Fruit fly (Drosophila melanogaster): Measurements from ENCODE around the gene Usp30.

Usp30 gene

DNA sequence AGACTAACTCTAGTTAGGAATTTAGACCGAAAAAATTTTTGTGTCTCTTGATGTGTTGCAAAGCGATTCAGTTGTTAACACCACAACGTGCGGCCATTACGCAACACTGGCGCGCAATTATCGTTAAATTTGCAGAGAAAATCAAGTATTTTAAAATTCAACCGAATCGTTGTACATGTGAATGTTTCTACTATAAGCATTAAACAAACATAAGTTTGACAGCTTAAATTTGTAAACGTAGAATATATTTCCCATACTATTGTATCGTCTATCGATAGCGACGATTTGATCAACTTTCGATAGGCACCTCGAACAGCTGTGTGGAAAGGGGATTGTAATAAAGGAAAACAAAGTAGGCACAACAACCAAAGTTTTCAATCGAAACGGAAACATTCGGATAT, at the start of gene Usp30, which contains the start of gene CG16721:
Gene Usp30, minus strand, starts transcription at position 245 of the 401 bp plus-strand sequence.
Gene CG16721, plus strand, starts transcription at position 327 of the 401 bp plus-strand sequence.
- peak; percentile 65 for TF ChIP-seq noc (tag; optimal IDR thresholded peaks at IDR 0.05)

DNA sequence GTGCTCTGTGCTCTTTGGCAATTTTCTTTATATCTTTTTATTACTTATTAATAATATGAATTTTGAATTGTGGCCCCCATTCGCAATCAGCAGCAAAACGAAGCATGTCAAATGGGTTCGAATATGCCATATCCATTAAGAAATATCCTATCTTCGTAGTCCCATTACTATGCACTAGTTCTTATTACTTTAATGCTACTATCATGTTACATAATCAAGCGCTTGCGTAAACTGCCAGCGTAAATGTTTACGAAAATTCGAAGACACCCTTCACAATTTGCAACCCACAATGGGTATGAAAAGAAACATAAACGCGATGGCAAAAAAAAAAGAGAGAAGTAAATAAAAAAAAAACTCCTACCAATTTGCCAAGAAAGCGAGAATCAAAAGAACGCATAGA, 47.1 kb upstream of the Usp30 start:
- peak; percentile 7 for TF ChIP-seq noc (tag; optimal IDR thresholded peaks at IDR 0.05)

DNA sequence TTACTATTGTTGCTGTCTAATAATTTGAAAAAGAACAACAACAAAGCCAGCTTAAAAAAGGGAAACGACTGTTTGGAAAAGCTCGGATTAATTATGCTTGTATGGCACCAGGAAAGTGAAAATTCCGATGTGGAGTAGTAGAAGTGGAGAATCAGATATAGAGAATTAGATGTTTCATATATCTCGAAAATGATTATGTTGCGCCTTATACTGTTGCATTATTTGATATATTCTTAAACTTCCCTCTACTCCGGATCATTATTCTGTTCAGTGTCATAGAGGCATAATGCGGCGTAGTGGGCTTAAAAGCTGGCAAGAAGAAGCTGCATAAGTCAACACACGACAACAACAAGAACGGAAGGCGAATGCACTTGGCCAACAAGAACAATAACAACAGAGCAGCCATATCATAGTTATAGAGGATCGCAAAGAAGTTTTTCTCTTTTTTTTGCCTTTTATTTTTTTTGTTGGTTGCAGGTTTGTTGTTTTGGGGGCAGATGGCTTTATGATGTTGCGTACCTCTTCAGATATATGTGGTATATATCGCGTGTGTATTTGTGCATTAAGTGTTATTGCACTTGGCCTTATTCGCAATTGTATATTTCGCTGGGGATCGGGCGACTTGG, 46.3 kb upstream of the Usp30 start:
- no peak for TF ChIP-seq noc (tag; optimal IDR thresholded peaks at IDR 0.05)

DNA sequence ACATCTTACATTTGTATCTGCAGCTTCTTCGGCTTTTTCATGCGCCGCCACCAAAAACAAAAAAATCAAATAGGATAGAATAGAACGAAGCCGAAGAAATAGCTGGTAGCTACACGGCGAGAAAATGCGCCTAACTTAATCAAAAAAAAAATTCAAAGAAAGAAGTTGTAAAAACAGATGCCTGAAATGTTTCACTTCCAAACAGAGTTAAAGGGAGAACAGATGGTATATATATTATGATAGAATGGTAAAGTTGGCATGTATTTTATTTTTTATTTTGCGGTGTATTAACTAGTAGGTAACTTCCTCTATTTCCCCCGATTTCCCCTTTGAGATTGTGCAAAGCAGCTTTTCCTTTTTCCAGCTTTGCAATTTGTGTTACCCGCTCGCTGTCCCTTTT, 44.8 kb upstream of the Usp30 start:
- TF ChIP-seq noc (tag; optimal IDR thresholded peaks at IDR 0.05): no peak

DNA sequence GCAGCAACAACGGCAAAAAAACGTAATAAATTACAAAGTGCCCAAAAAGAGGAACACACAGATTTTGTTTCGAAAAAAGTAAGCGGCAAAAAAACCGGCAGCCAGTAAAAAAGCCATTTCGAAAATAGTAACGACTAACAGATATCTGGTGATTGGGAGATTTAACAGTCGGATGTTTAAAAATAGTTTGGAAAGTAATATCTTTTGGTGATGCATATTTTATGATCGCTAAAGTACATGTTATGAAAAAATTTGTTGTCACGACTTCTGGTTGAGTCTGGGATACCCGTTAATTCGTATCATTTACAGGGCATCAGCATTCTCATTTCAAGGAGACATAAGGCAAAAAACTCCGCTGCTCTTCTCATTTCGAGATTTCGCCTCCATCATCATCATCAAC, 43.5 kb upstream of the Usp30 start:
- no peak for TF ChIP-seq noc (tag; optimal IDR thresholded peaks at IDR 0.05)

DNA sequence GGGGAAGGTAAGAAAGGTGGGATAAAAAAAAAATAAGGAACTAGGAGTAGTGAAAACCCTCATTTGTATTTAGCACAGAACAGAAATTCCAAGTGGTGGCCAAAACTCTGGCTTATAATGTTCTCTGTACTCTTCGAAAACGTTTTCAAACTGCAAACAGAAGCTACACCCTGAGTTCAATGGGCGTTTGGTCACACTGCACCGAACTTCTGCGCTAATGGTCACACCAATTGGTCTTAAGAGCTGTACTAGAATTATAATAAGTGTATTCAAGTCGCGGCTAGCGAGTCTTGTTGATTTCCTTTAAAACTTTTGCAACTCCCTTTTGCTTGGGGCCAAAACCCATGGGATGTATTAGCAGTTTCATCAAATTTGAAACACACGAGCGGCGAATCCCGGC, 42.5 kb upstream of the Usp30 start:
- TF ChIP-seq noc (tag; optimal IDR thresholded peaks at IDR 0.05): no peak

DNA sequence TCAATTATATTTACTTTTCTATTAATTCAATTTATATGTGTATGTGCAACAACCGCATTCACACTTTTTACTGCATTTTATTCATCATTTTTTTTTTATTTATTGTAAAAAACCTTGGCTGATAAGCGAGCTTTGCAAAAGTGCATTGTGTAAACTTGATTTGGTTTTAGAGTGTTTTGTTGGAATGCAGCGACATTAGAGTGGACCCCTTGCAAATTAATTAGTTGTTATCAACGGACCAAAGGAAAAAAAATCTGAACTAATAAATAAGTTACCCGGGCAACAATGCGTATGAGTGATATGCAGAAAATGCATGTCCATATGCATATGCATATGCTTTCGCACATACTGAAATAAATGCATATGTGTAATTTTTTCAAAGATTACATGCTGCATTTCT, 41.3 kb upstream of the Usp30 start:
- TF ChIP-seq noc (tag; optimal IDR thresholded peaks at IDR 0.05): no peak

DNA sequence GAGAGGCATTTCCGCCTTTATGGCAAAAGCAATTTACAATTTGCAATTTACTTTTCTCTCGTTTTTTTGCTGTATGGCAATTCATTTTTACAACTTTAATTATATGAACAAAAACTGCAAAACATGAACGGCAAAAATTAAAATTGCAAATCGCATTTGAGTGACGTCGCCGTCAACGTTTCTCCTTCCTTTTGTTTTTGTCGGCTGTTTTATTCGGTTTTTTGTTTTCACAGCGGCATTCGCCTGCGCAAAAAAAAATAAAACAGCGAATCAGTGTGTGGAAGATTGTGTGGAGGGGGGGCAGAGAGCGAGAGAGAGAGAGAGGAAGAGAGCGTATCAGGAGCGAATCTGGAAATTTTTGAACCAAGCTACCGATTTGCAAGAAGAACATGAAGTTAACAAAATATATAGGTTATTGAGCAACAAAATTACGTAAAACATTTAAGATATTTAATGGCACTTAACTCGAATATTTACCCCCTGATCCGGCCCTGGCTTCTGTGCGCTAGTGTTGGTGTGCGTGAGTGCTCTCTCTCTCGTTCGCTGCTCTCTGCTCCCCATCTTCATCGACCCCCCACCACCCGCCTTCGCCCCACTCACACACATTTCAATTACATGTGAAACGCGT, 39.0 kb upstream of the Usp30 start:
- peak; percentile 97 for TF ChIP-seq noc (tag; optimal IDR thresholded peaks at IDR 0.05)

DNA sequence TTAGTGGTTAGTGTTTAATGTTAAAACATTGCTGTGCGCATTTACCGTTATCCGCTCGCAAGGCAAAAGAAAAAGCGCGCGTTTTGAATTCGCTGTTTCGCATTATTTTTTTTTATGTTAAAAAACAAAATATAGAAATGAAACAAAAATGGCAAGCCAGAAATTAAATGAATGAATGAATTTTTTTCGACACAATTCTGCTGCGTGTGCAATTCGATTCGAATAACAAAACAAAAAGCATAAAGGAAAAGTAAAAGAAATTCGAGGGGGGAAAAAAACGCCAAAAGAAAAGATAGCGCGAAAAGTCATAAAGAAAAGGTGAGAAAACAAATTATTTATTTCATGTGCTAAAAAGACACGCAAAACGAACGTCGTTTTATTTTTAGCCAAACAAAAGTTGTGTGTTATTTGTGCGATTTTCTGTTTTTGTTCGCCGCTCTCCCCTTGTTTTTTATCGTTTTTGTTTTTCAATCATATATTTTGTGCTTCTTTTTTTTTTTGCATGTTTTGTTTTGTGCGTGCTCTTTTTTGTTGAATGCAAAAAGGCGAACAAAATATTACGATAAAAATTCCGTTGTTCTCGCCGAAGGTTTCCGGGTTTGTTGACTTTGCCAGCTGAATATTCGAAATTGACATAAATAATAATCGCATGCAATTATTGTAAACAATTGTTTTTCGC, 37.9 kb upstream of the Usp30 start:
- TF ChIP-seq noc (tag; optimal IDR thresholded peaks at IDR 0.05): no peak

DNA sequence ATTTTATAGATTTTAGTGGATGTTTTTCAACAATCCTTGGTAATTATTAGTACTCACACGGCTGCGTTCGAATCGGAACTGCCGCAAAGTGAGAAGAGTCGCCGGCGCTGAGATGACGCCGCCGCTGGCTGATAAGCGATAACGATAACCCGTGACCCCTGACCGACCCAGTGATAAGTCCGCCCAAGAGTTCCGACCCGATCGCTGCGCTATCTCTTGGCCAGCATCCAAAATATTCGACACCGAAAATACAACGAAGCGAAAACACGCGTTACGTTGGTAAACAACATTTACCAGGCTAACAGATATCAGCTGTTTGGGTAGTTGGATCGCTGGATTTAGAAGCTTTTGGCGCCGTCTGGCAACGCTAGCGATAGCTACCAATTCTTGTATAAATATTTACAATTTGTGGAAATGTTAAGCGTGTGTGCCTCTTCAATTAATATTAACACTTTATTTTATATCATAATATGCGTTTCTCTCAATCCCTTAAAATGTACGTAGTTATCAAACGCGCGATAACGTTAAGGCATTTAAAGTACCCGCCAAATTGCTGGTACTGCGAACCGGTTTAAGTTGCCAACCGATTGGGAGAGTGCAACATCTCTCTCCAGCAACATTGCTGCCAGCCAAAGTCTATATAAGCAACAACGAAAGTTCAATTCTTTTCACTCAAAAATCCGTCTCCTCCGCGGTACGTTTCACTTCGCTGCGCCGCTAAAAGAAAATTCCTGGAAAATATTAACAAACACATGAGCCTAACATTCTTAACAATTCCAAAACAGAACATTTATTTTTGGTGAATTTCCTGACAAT, 37.1 kb upstream of the Usp30 start, which contains the start of the genes Shmt and CG3726:
Gene Shmt, minus strand, starts transcription at position 304 of the 816 bp plus-strand sequence.
Gene CG3726, plus strand, starts transcription at position 604 of the 816 bp plus-strand sequence.
- TF ChIP-seq noc (tag; optimal IDR thresholded peaks at IDR 0.05): no peak

DNA sequence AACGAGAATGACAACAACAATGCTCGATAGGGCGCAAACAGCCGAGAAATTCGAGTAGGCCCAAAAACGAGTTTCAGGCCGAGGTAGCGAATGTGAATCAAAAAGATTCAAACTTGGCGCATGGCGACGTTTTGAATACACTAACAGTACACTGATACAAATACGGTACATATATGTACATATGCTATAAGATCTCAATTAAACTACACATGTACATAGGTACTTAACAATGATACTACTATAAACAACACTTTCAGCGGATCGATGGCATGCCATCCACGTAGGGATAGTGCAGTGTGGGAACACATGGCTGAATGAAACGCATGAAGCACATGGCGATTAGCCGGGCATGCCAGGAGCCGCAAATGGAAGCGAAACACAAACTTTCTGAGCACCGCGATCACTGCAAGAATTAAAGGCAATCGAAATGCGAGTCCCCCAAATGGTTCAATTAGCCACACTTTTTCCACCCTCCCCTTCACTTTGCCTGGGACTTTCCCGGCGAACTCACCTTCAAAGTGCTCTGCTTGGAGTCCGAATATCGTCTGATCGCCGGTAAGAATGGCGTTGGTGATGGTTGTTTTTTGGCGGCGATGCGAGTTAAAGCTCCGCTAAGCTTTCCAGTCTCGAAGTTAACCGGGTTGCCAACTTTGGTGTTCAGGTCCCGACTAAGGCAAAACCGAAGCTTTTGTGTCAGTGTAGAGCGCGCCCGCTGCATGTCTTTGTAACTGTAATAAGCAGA, 36.3 kb upstream of the Usp30 start:
- peak; percentile 7 for TF ChIP-seq noc (tag; optimal IDR thresholded peaks at IDR 0.05)

DNA sequence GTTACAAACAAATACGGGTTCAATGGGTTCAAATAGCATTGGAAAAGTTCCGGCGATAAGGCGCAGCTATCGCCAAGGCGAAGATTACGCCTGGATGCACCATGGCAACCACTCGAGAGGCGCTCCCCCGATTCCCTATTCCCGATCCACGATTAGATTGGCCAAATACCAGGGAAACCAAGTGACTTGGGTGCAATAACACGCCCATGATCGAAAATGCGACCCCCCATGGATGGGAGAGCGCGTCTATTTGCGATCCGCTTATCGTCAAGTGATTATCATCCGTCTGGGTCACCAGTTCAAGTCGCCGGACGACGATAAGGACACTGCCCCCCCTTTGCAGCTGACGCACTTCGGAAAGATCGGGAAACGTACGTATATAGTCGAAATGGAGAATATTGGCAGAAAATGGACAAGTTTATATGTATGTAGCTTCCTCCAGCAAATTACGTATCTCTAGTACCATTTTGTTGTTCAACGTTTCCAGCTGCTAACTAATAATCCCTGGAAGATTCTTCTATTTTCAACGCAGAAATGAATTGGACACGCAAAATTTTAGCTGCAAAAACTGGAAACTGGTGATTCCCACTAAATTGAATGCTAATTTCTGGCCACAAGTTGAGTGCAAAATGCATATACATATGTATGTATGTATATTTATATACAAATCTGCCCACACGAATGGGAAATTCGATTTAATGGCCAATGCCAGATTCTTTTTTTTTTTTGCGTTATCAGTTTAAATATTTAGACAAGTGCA, 35.6 kb upstream of the Usp30 start:
- peak; percentile 41 for TF ChIP-seq noc (tag; optimal IDR thresholded peaks at IDR 0.05)

DNA sequence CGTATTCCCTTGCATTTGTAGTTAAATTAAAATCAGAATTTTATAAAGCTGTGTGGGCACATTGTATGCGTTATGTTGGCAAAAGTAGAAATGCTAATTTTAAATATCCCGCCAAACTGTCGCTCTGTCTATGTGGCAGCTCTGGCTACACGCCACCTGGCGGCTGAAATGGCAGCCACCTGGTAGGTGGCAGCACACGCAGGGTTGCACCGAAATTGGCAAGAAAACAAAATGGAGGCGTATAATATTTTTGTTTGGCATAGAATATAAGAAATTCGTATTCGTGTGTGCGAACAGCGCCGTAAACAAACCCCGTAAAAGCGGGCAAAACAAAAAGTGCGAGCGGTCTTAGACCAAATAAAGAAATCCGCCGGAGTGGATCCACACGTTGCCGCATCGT, 28.3 kb upstream of the Usp30 start, which contains the start of gene CG12236:
Gene CG12236, plus strand, starts transcription at position 220 of the 400 bp plus-strand sequence.
- TF ChIP-seq noc (tag; optimal IDR thresholded peaks at IDR 0.05): peak; percentile 13

DNA sequence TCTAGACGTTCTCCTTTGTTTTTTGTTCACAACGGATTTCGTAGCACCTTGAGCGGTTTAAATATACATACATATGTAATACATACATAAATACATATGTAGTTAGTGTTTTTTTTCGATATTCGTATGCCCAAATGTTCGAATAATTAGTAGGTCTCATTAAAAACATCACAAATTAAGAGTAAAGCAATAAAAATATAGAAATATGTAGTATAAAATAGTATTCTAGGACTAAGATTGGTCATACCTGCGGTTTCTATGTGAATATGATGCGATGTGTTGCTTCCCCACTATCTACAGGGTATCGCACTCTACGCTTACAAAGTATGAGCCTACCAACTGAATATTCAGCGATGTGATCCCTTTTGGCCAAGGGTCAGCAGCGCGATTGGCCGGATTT, 25.9 kb upstream of the Usp30 start, which contains the start of gene CG4020:
Gene CG4020, plus strand, starts transcription at position 301 of the 400 bp plus-strand sequence.
- TF ChIP-seq noc (tag; optimal IDR thresholded peaks at IDR 0.05): no peak

DNA sequence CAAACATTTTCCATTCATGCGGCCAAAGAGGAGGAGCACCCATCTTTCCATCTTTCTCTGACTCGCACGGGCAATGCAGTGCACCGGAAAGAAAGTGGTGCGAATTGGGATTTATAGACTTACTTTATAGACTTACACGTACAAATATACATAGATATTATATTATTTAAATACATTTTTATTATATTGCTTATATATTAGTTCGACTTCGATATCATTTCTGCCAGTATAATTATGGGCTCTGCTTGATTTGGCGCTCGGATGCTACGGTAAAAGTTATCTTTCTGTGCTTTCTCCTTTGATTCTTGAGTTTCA, 25.5 kb upstream of the Usp30 start:
- no peak for TF ChIP-seq noc (tag; optimal IDR thresholded peaks at IDR 0.05)
